Fruit fly (Drosophila melanogaster) whole organism, pupa: ENCODE measurements around the gene CG32706.

ENCODE experiments used
- CG10348 ChIP-seq: fragments of 200-800 bp; sonication (Bioruptor generic); IDR thresholded peaks from 2 replicates; pipeline ENCODE4 v1.3.6; 2022; ENCODE audit warnings: missing biosample characterization, missing genetic modification characterization
- CG12605 ChIP-seq: fragments of 200-800 bp; sonication (Bioruptor generic); IDR thresholded peaks from 2 replicates; pipeline ENCODE4 v1.3.6; 2022; ENCODE audit warnings: missing biosample characterization, missing genetic modification characterization
- CG13204 ChIP-seq: fragments of 200-800 bp; sonication (Bioruptor generic); optimal IDR thresholded peaks from 2 replicates; lab custom pipeline; 2018; ENCODE audit warnings: missing biosample characterization, mild to moderate bottlenecking, missing genetic modification characterization, moderate library complexity
- CG14655 ChIP-seq: fragments of 200-800 bp; sonication (Bioruptor generic); optimal IDR thresholded peaks from 3 replicates; lab custom pipeline; 2017; ENCODE audit warnings: mild to moderate bottlenecking, missing biosample characterization, missing genetic modification reagents, missing genetic modification characterization
- CG15710 ChIP-seq: fragments of 200-800 bp; sonication (Bioruptor generic); optimal IDR thresholded peaks from 2 replicates; lab custom pipeline; 2018; ENCODE audit warnings: missing biosample characterization, mild to moderate bottlenecking, missing genetic modification characterization, moderate library complexity
- CG17806 ChIP-seq: fragments of 200-800 bp; sonication (Bioruptor generic); optimal IDR thresholded peaks from 2 replicates; lab custom pipeline; 2018; ENCODE audit warnings: missing biosample characterization, mild to moderate bottlenecking, missing genetic modification characterization, moderate library complexity
- CG32121 ChIP-seq: fragments of 200-800 bp; sonication (Bioruptor generic); IDR thresholded peaks from 2 replicates; pipeline ENCODE4 v1.3.6; 2022; ENCODE audit warnings: missing biosample characterization, missing genetic modification characterization
- CG34367 ChIP-seq: fragments of 200-800 bp; sonication (Bioruptor generic); optimal IDR thresholded peaks from 2 replicates; lab custom pipeline; 2018; ENCODE audit warnings: missing biosample characterization, mild to moderate bottlenecking, missing genetic modification characterization
- CG4496 ChIP-seq: fragments of 200-800 bp; sonication (Bioruptor generic); IDR thresholded peaks from 3 replicates; pipeline ENCODE4 v1.3.6; 2022; ENCODE audit warnings: missing biosample characterization, missing genetic modification characterization
- CG8159 ChIP-seq: fragments of 200-800 bp; sonication (Bioruptor generic); optimal IDR thresholded peaks from 3 replicates; lab custom pipeline; 2018; ENCODE audit warnings: missing biosample characterization, mild to moderate bottlenecking, missing genetic modification characterization, moderate library complexity
- CG8301 ChIP-seq: fragments of 200-800 bp; sonication (Bioruptor generic); optimal IDR thresholded peaks from 2 replicates; lab custom pipeline; 2018; ENCODE audit warnings: missing biosample characterization, mild to moderate bottlenecking, missing genetic modification characterization
- CG9948 ChIP-seq: fragments of 200-800 bp; sonication (Bioruptor generic); optimal IDR thresholded peaks from 2 replicates; lab custom pipeline; 2018; ENCODE audit warnings: missing biosample characterization, mild to moderate bottlenecking, missing genetic modification characterization, moderate library complexity
- D1 ChIP-seq: fragments of 200-800 bp; sonication (Bioruptor generic); optimal IDR thresholded peaks from 2 replicates; lab custom pipeline; 2018; ENCODE audit warnings: missing biosample characterization, mild to moderate bottlenecking, missing genetic modification characterization, moderate library complexity
- EcR ChIP-seq: fragments of 200-800 bp; sonication (Bioruptor generic); optimal IDR thresholded peaks from 3 replicates; lab custom pipeline; 2019; ENCODE audit warnings: missing biosample characterization, missing genetic modification characterization, mild to moderate bottlenecking, moderate library complexity, missing genetic modification reagents
- Ets98B ChIP-seq: fragments of 200-800 bp; sonication (Bioruptor generic); IDR thresholded peaks from 2 replicates; pipeline ENCODE4 v1.3.6; 2022; ENCODE audit warnings: missing biosample characterization, missing genetic modification characterization
- Pif1A ChIP-seq: fragments of 200-800 bp; sonication (Bioruptor generic); optimal IDR thresholded peaks from 3 replicates; lab custom pipeline; 2016; ENCODE audit warnings: missing biosample characterization, missing genetic modification characterization
- Pif1B ChIP-seq: fragments of 200-800 bp; sonication (Bioruptor generic); optimal IDR thresholded peaks from 3 replicates; lab custom pipeline; 2016; ENCODE audit warnings: missing biosample characterization, missing genetic modification characterization
- Snoo ChIP-seq: fragments of 200-800 bp; sonication (Bioruptor generic); optimal IDR thresholded peaks from 3 replicates; lab custom pipeline; 2017; ENCODE audit warnings: missing biosample characterization, mild to moderate bottlenecking, missing genetic modification characterization, inconsistent platforms
- fd96Ca ChIP-seq: fragments of 200-800 bp; sonication (Bioruptor generic); IDR thresholded peaks from 3 replicates; pipeline ENCODE4 v1.3.6; 2022; ENCODE audit warnings: missing biosample characterization, missing genetic modification characterization
- gl ChIP-seq: fragments of 200-800 bp; sonication (Bioruptor generic); optimal IDR thresholded peaks from 2 replicates; lab custom pipeline; 2018; ENCODE audit warnings: missing biosample characterization, mild to moderate bottlenecking, missing genetic modification characterization
- rn ChIP-seq: fragments of 200-800 bp; sonication (Bioruptor generic); IDR thresholded peaks from 2 replicates; pipeline ENCODE4 v1.3.6; 2022; ENCODE audit warnings: missing biosample characterization, missing genetic modification characterization

Gene CG32706

dm6 chrX:9060078-9060477 is 26.9 kb upstream of the CG32706 start:
- TF ChIP-seq Ets98B (peak; percentile 83), CG10348 (GFP tag; lab: Robert Waterston, UW) (no peak), D1 (tag; lab: Kevin White, UChicago) (peak; percentile 64), CG4496 (GFP tag; lab: Robert Waterston, UW) (peak; percentile 88), CG12605 (GFP tag; lab: Robert Waterston, UW) (peak; percentile 81), Snoo (tag; lab: Kevin White, UChicago) (peak; percentile 83), CG13204 (GFP tag; lab: Kevin White, UChicago) (peak; percentile 54), CG9948 (peak; percentile 82), CG8159 (tag; lab: Kevin White, UChicago) (peak; percentile 86), CG32121 (GFP tag; lab: Robert Waterston, UW) (peak; percentile 87), fd96Ca (GFP tag; lab: Robert Waterston, UW) (peak; percentile 79), CG17806 (tag; lab: Kevin White, UChicago) (peak; percentile 83), rn (GFP tag; lab: Robert Waterston, UW) (peak; percentile 65; the same call in 1 of the 2 replicates), CG15710 (peak; percentile 86), EcR (peak; percentile 4), CG8301 (tag; lab: Kevin White, UChicago) (peak; percentile 88), Pif1A (GFP tag; lab: Kevin White, UChicago) (peak; percentile 72), CG14655 (peak; percentile 88), gl (peak; percentile 62), Pif1B (GFP tag; lab: Kevin White, UChicago) (peak; percentile 74), CG34367 (tag; lab: Kevin White, UChicago) (peak; percentile 83)
- TF ChIP-seq, all 21 proteins: peak for 20

- TF ChIP-seq CG9948 (peak; percentile 6), CG17806 (tag; lab: Kevin White, UChicago) (no peak), gl (no peak), Ets98B (peak; percentile 12; the same call in 1 of the 2 replicates), Snoo (tag; lab: Kevin White, UChicago) (no peak), CG8301 (tag; lab: Kevin White, UChicago) (peak; percentile 28), CG4496 (GFP tag; lab: Robert Waterston, UW) (no peak), CG10348 (GFP tag; lab: Robert Waterston, UW) (no peak), CG13204 (GFP tag; lab: Kevin White, UChicago) (no peak), CG15710 (peak; percentile 3), CG14655 (peak; percentile 32), CG34367 (tag; lab: Kevin White, UChicago) (no peak), rn (GFP tag; lab: Robert Waterston, UW) (no peak), fd96Ca (GFP tag; lab: Robert Waterston, UW) (peak; percentile 31; the same call in 1 of the 3 replicates), CG12605 (GFP tag; lab: Robert Waterston, UW) (no peak), Pif1B (GFP tag; lab: Kevin White, UChicago) (peak; percentile 22), EcR (peak; percentile 62), D1 (tag; lab: Kevin White, UChicago) (no peak), CG32121 (GFP tag; lab: Robert Waterston, UW) (peak; percentile 48), CG8159 (tag; lab: Kevin White, UChicago) (peak; percentile 46), Pif1A (GFP tag; lab: Kevin White, UChicago) (peak; percentile 53)
These were observed 25.6 kb upstream of the CG32706 start for dm6 chrX:9061299-9061698.

- TF ChIP-seq CG17806 (tag; lab: Kevin White, UChicago) (peak; percentile 26), Pif1B (GFP tag; lab: Kevin White, UChicago) (peak; percentile 73), CG8159 (tag; lab: Kevin White, UChicago) (peak; percentile 40), CG14655 (peak; percentile 45), D1 (tag; lab: Kevin White, UChicago) (no peak), Pif1A (GFP tag; lab: Kevin White, UChicago) (peak; percentile 29), CG15710 (peak; percentile 57), CG32121 (GFP tag; lab: Robert Waterston, UW) (peak; percentile 74), gl (no peak), CG9948 (peak; percentile 38), CG12605 (GFP tag; lab: Robert Waterston, UW) (peak; percentile 72), fd96Ca (GFP tag; lab: Robert Waterston, UW) (peak; percentile 73), Ets98B (peak; percentile 61), CG8301 (tag; lab: Kevin White, UChicago) (peak; percentile 37), rn (GFP tag; lab: Robert Waterston, UW) (peak; percentile 5; the same call in 1 of the 2 replicates), CG13204 (GFP tag; lab: Kevin White, UChicago) (no peak), CG10348 (GFP tag; lab: Robert Waterston, UW) (no peak), CG4496 (GFP tag; lab: Robert Waterston, UW) (peak; percentile 83), CG34367 (tag; lab: Kevin White, UChicago) (no peak), Snoo (tag; lab: Kevin White, UChicago) (peak; percentile 44), EcR (no peak)
These were observed 24.3 kb upstream of the CG32706 start for dm6 chrX:9062665-9063064.

dm6 chrX:9063425-9063824 is 23.5 kb upstream of the CG32706 start:
- TF ChIP-seq CG32121 (GFP tag; lab: Robert Waterston, UW): no peak
- no peak for TF ChIP-seq CG10348 (GFP tag; lab: Robert Waterston, UW)
- no peak for TF ChIP-seq Snoo (tag; lab: Kevin White, UChicago)
- no peak for TF ChIP-seq CG12605 (GFP tag; lab: Robert Waterston, UW)

dm6 chrX:9064029-9064428 is 22.9 kb upstream of the CG32706 start:
- TF ChIP-seq rn (GFP tag; lab: Robert Waterston, UW) (no peak), CG14655 (no peak), CG12605 (GFP tag; lab: Robert Waterston, UW) (no peak), CG32121 (GFP tag; lab: Robert Waterston, UW) (no peak), CG9948 (no peak), Snoo (tag; lab: Kevin White, UChicago) (no peak), Ets98B (no peak), CG15710 (no peak), gl (no peak), CG34367 (tag; lab: Kevin White, UChicago) (no peak), EcR (no peak), CG10348 (GFP tag; lab: Robert Waterston, UW) (no peak), Pif1B (GFP tag; lab: Kevin White, UChicago) (no peak)
